Worm (Caenorhabditis elegans) whole organism, late embryonic: Measurements from ENCODE around the gene F35E12.10.

Experiments used
- C08G9.2 ChIP-seq: sonication (generic microtip); optimal IDR thresholded peaks from 2 replicates; lab custom pipeline; 2016; ENCODE audit warnings: mild to moderate bottlenecking, missing genetic modification characterization, moderate library complexity, missing compliant biosample characterization
- ama-1 ChIP-seq: fragments of 150-350 bp; optimal IDR thresholded peaks from 2 replicates; lab custom pipeline; 2014
- ceh-34 ChIP-seq: sonication (generic microtip); optimal IDR thresholded peaks from 2 replicates; lab custom pipeline; 2016; ENCODE audit warnings: mild to moderate bottlenecking, missing genetic modification characterization, missing compliant biosample characterization
- dmd-4 ChIP-seq: sonication (generic microtip); optimal IDR thresholded peaks from 2 replicates; lab custom pipeline; 2016; ENCODE audit warnings: borderline replicate concordance, missing genetic modification characterization, missing compliant biosample characterization
- dve-1 ChIP-seq: sonication (generic microtip); optimal IDR thresholded peaks from 2 replicates; lab custom pipeline; 2017; ENCODE audit warnings: antibody characterized with exemption, mild to moderate bottlenecking, missing genetic modification characterization, missing compliant biosample characterization
- ets-4 ChIP-seq: sonication (generic microtip); optimal IDR thresholded peaks from 2 replicates; lab custom pipeline; 2016; ENCODE audit warnings: missing genetic modification characterization, missing compliant biosample characterization
- fkh-10 ChIP-seq: fragments of 150-350 bp; optimal IDR thresholded peaks from 2 replicates; lab custom pipeline; 2014; ENCODE audit warnings: missing biosample characterization, missing genetic modification reagents, missing genetic modification characterization
- nhr-232 ChIP-seq: sonication (generic microtip); optimal IDR thresholded peaks from 2 replicates; lab custom pipeline; 2016; ENCODE audit warnings: missing genetic modification characterization, missing compliant biosample characterization
- pqm-1 ChIP-seq: sonication (generic microtip); optimal IDR thresholded peaks from 2 replicates; lab custom pipeline; 2016; ENCODE audit warnings: missing genetic modification characterization, missing compliant biosample characterization
- tbx-7 ChIP-seq: sonication (generic microtip); optimal IDR thresholded peaks from 2 replicates; lab custom pipeline; 2016; ENCODE audit warnings: missing genotype, missing genetic modification characterization, missing compliant biosample characterization
- unc-55 ChIP-seq: sonication (generic microtip); optimal IDR thresholded peaks from 2 replicates; lab custom pipeline; 2017; ENCODE audit warnings: missing biosample characterization, missing genetic modification reagents, missing genetic modification characterization

DNA sequence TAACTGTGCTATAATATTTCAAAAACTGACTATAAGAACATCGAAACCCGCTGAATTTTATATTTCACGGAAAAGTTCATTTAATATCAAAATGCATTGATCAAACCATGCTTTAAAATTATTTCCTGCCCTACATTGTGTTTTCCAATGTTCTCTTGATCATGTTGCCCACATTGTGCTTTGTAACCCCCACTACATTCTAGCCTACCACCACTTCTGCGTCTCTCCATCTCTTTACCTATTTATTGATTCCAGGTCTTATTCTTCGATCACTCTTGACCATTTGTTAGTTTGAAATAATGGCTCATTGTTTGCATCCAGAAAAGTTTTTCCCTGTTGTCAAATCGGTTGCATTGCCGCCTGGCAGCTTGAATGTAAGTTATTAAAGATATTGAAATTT is 33.6 kb upstream of the F35E12.10 start, which contains the start of gene decr-1.1:
- TF ChIP-seq dmd-4 (no peak), C08G9.2 (tag; lab: Kevin White, UChicago) (no peak), fkh-10 (GFP tag; lab: Kevin White, UChicago) (no peak), ceh-34 (tag; lab: Kevin White, UChicago) (no peak), ets-4 (tag; lab: Kevin White, UChicago) (no peak), dve-1 (tag; lab: Kevin White, UChicago) (no peak), tbx-7 (tag; lab: Kevin White, UChicago) (no peak), unc-55 (GFP tag; lab: Kevin White, UChicago) (no peak), ama-1 (lab: Kevin White, UChicago) (no peak), nhr-232 (no peak), pqm-1 (no peak)
